Worm (Caenorhabditis elegans) whole organism, late embryonic: Measurements from ENCODE around the gene ZC443.2.

Source experiments
- K02D7.2 ChIP-seq: sonication (generic microtip); optimal IDR thresholded peaks from 2 replicates; lab custom pipeline; 2017; ENCODE audit warnings: mild to moderate bottlenecking, missing genetic modification characterization, missing compliant biosample characterization
- T23F11.4 ChIP-seq: fragments of 200-800 bp; sonication (Bioruptor generic); optimal IDR thresholded peaks from 2 replicates; lab custom pipeline; 2018; ENCODE audit warnings: mild to moderate bottlenecking, missing genetic modification characterization, missing compliant biosample characterization
- Y22D7AL.16 ChIP-seq: sonication (generic microtip); optimal IDR thresholded peaks from 2 replicates; lab custom pipeline; 2016; ENCODE audit warnings: missing genetic modification characterization, missing compliant biosample characterization
- ceh-18 ChIP-seq: sonication (generic microtip); optimal IDR thresholded peaks from 2 replicates; lab custom pipeline; 2016; ENCODE audit warnings: missing genetic modification characterization, missing compliant biosample characterization
- ceh-19 ChIP-seq: fragments of 200-800 bp; sonication (Bioruptor generic); optimal IDR thresholded peaks from 2 replicates; lab custom pipeline; 2018; ENCODE audit warnings: mild to moderate bottlenecking, missing genetic modification characterization, missing compliant biosample characterization
- ceh-24 ChIP-seq: sonication (generic microtip); optimal IDR thresholded peaks from 2 replicates; lab custom pipeline; 2016; ENCODE audit warnings: mild to moderate bottlenecking, missing genetic modification characterization, missing compliant biosample characterization
- ceh-30 ChIP-seq: fragments of 150-350 bp; optimal IDR thresholded peaks from 2 replicates; lab custom pipeline; 2014; ENCODE audit warnings: missing biosample characterization, missing genetic modification characterization
- ceh-31 ChIP-seq: sonication (generic microtip); optimal IDR thresholded peaks from 2 replicates; lab custom pipeline; 2016; ENCODE audit warnings: missing genetic modification characterization, missing compliant biosample characterization
- ceh-34 ChIP-seq: sonication (generic microtip); optimal IDR thresholded peaks from 2 replicates; lab custom pipeline; 2016; ENCODE audit warnings: mild to moderate bottlenecking, missing genetic modification characterization, missing compliant biosample characterization
- ceh-45 ChIP-seq: fragments of 200-800 bp; sonication (Bioruptor generic); IDR thresholded peaks from 2 replicates; pipeline ENCODE4 v1.3.6; 2022; ENCODE audit warnings: missing genetic modification reagents, missing genetic modification characterization, missing compliant biosample characterization
- che-1 ChIP-seq: sonication (generic microtip); optimal IDR thresholded peaks from 2 replicates; lab custom pipeline; 2016; ENCODE audit warnings: mild to moderate bottlenecking, missing genetic modification characterization, missing compliant biosample characterization
- dmd-4 ChIP-seq: sonication (generic microtip); optimal IDR thresholded peaks from 2 replicates; lab custom pipeline; 2016; ENCODE audit warnings: borderline replicate concordance, missing genetic modification characterization, missing compliant biosample characterization
- dve-1 ChIP-seq: sonication (generic microtip); optimal IDR thresholded peaks from 2 replicates; lab custom pipeline; 2017; ENCODE audit warnings: antibody characterized with exemption, mild to moderate bottlenecking, missing genetic modification characterization, missing compliant biosample characterization
- elt-2 ChIP-seq: sonication (generic microtip); optimal IDR thresholded peaks from 2 replicates; lab custom pipeline; 2016; ENCODE audit warnings: missing genetic modification reagents, missing genetic modification characterization, missing compliant biosample characterization
- fax-1 ChIP-seq: sonication (generic microtip); optimal IDR thresholded peaks from 2 replicates; lab custom pipeline; 2016; ENCODE audit warnings: missing genotype, missing genetic modification characterization, missing compliant biosample characterization
- fkh-6 ChIP-seq: sonication (generic microtip); optimal IDR thresholded peaks from 2 replicates; lab custom pipeline; 2016; ENCODE audit warnings: missing genetic modification characterization, missing compliant biosample characterization
- gmeb-2 ChIP-seq: sonication (generic microtip); optimal IDR thresholded peaks from 2 replicates; lab custom pipeline; 2016; ENCODE audit warnings: missing genetic modification characterization, inconsistent platforms, missing compliant biosample characterization
- hlh-13 ChIP-seq: fragments of 200-800 bp; sonication (Bioruptor generic); optimal IDR thresholded peaks from 2 replicates; lab custom pipeline; 2018; ENCODE audit warnings: mild to moderate bottlenecking, missing genetic modification characterization, missing compliant biosample characterization
- hlh-15 ChIP-seq: sonication (generic microtip); optimal IDR thresholded peaks from 2 replicates; lab custom pipeline; 2016; ENCODE audit warnings: missing genetic modification characterization, missing compliant biosample characterization
- lim-6 ChIP-seq: sonication (generic microtip); optimal IDR thresholded peaks from 2 replicates; lab custom pipeline; 2016; ENCODE audit warnings: missing genetic modification characterization, missing compliant biosample characterization
- lin-11 ChIP-seq: fragments of 200-800 bp; sonication (Bioruptor generic); optimal IDR thresholded peaks from 2 replicates; lab custom pipeline; 2018; ENCODE audit warnings: mild to moderate bottlenecking, missing genetic modification characterization, missing compliant biosample characterization
- mec-3 ChIP-seq: sonication (generic microtip); optimal IDR thresholded peaks from 2 replicates; lab custom pipeline; 2016; ENCODE audit warnings: borderline replicate concordance, missing genetic modification characterization, missing compliant biosample characterization
- npax-4 ChIP-seq: sonication (generic microtip); optimal IDR thresholded peaks from 2 replicates; lab custom pipeline; 2016; ENCODE audit warnings: missing genetic modification characterization, missing compliant biosample characterization
- pat-9 ChIP-seq: fragments of 200-800 bp; sonication (Bioruptor generic); optimal IDR thresholded peaks from 2 replicates; lab custom pipeline; 2018; ENCODE audit warnings: mild to moderate bottlenecking, missing genetic modification characterization, moderate library complexity, missing compliant biosample characterization
- pax-1 ChIP-seq: fragments of 150-350 bp; optimal IDR thresholded peaks from 2 replicates; lab custom pipeline; 2014; ENCODE audit warnings: missing biosample characterization, missing genetic modification characterization
- pha-2 ChIP-seq: sonication (generic microtip); optimal IDR thresholded peaks from 2 replicates; lab custom pipeline; 2017; ENCODE audit warnings: mild to moderate bottlenecking, missing genetic modification characterization, missing compliant biosample characterization
- pqm-1 ChIP-seq: sonication (generic microtip); optimal IDR thresholded peaks from 2 replicates; lab custom pipeline; 2016; ENCODE audit warnings: missing genetic modification characterization, missing compliant biosample characterization
- pros-1 ChIP-seq: fragments of 150-350 bp; optimal IDR thresholded peaks from 2 replicates; lab custom pipeline; 2014; ENCODE audit warnings: missing biosample characterization, missing genetic modification reagents, missing genetic modification characterization
- sox-4 ChIP-seq: sonication (generic microtip); optimal IDR thresholded peaks from 2 replicates; lab custom pipeline; 2017; ENCODE audit warnings: mild to moderate bottlenecking, missing genetic modification characterization, inconsistent platforms, missing compliant biosample characterization
- tbx-2 ChIP-seq: sonication (generic microtip); optimal IDR thresholded peaks from 2 replicates; lab custom pipeline; 2016; ENCODE audit warnings: missing genetic modification characterization, missing compliant biosample characterization
- unc-42 ChIP-seq: sonication (generic microtip); optimal IDR thresholded peaks from 2 replicates; lab custom pipeline; 2016; ENCODE audit warnings: missing genotype, missing genetic modification characterization, missing compliant biosample characterization
- unc-86 ChIP-seq: sonication (generic microtip); optimal IDR thresholded peaks from 2 replicates; lab custom pipeline; 2016; ENCODE audit warnings: missing genetic modification characterization, missing compliant biosample characterization

The ZC443.2 gene

DNA sequence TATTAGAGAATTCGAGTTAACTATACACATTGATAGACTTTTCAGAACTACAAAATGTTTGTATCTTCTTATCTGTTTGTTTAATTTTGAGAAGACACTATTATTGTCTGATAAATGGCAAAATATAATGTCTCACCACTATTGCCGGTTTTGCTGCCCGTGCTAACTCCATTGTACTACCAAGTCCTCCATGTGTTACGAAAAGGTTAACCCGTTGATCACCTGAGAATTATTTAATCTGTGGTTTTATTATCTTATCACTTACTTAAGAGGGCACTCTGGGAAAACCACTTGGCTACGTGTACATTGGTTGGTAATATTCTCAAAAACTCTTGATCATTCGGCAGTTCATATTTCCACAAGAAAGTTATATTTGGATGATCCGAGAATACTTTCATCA lies 15.1 kb downstream of the ZC443.2 start:
- TF ChIP-seq elt-2 (tag; lab: Kevin White, UChicago) (peak; percentile 16), npax-4 (no peak)

- TF ChIP-seq elt-2 (tag; lab: Kevin White, UChicago) = peak; percentile 21
- TF ChIP-seq K02D7.2 (tag; lab: Kevin White, UChicago) = no peak
Measured at ce11 chrV:12795196-12795595, 15.8 kb downstream of the ZC443.2 start, which contains the start of gene ugt-4. TSS of gene ugt-4 (minus strand) at chrV:12795336.

- TF ChIP-seq pax-1 (tag; lab: Kevin White, UChicago) (no peak), hlh-15 (no peak), pqm-1 (tag; lab: Kevin White, UChicago) (no peak), che-1 (tag; lab: Kevin White, UChicago) (no peak), ceh-18 (tag; lab: Kevin White, UChicago) (no peak), npax-4 (no peak), tbx-2 (tag; lab: Kevin White, UChicago) (no peak)
Measured at ce11 chrV:12792752-12793151, 18.2 kb downstream of the ZC443.2 start, which contains the start of gene ugt-5. TSS of gene ugt-5 (minus strand) at chrV:12792965.

ce11 chrV:12790188-12790587 lies 20.8 kb downstream of the ZC443.2 start, which contains the start of gene srbc-43:
TSS of gene srbc-43 (minus strand) at chrV:12790518.
- TF ChIP-seq unc-86 (tag; lab: Kevin White, UChicago) (no peak), gmeb-2 (tag; lab: Kevin White, UChicago) (no peak), ceh-24 (tag; lab: Kevin White, UChicago) (no peak), npax-4 (no peak), ceh-30 (tag; lab: Kevin White, UChicago) (no peak), ceh-19 (GFP tag; lab: Kevin White, UChicago) (no peak), sox-4 (no peak), ceh-34 (tag; lab: Kevin White, UChicago) (no peak), ceh-45 (no peak), fax-1 (no peak), dmd-4 (tag; lab: Kevin White, UChicago) (no peak), unc-42 (tag; lab: Kevin White, UChicago) (no peak), tbx-2 (tag; lab: Kevin White, UChicago) (no peak), hlh-13 (GFP tag; lab: Kevin White, UChicago) (no peak), lim-6 (tag; lab: Kevin White, UChicago) (no peak), hlh-15 (no peak)
- TF ChIP-seq, all 69 proteins: peak for 0

ce11 chrV:12788451-12788850 lies 22.5 kb downstream of the ZC443.2 start, which contains the start of gene srbc-44:
TSS of gene srbc-44 (minus strand) at chrV:12788551.
- TF ChIP-seq ceh-34 (tag; lab: Kevin White, UChicago) (no peak), T23F11.4 (no peak), pha-2 (tag; lab: Kevin White, UChicago) (no peak), fkh-6 (tag; lab: Kevin White, UChicago) (no peak), pat-9 (no peak), dmd-4 (tag; lab: Kevin White, UChicago) (no peak), fax-1 (no peak), ceh-31 (tag; lab: Kevin White, UChicago) (no peak), pros-1 (tag; lab: Kevin White, UChicago) (no peak), Y22D7AL.16 (tag; lab: Kevin White, UChicago) (no peak), lin-11 (tag; lab: Kevin White, UChicago) (no peak), dve-1 (tag; lab: Kevin White, UChicago) (no peak), mec-3 (tag; lab: Kevin White, UChicago) (no peak)
- TF ChIP-seq, all 69 proteins: peak for 0

- no peak for TF ChIP-seq dve-1 (tag; lab: Kevin White, UChicago)
Measured at ce11 chrV:12787026-12787425, 24.0 kb downstream of the ZC443.2 start, which contains the start of gene fkb-4. TSS of gene fkb-4 (minus strand) at chrV:12787126.
